Worm (Caenorhabditis elegans): ENCODE results near the gene Y26G10.1.
A peak's percentile ranks its signal among the peaks of the same experiment; 100 is the strongest.

Y26G10.1 gene

DNA sequence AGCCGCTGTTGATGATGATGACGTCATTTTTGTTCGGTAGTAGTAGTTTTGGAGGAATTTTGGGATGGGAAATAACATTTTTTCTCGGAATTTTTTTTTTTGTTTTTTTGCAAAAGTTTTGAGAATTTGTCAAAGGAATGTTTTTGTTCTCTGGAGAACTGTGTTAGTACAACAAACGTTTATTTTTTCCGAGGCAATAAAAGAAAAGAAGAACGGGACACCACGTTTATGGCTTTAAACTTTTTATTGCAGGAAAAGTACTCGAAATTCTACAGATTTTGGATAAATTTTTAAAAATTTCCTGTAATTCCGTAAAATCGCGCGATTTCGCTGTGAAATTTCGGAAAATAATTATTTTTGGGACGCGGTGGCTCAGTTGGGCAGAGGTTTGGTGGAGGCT, 4.8 kb downstream of the Y26G10.1 start, which contains the start of gene F59A1.13:
TSS of gene F59A1.13 (minus strand) at position 101 of the 400 bp plus-strand sequence.
- TF ChIP-seq zip-8 (tag; optimal IDR thresholded peaks at IDR 0.05): peak; percentile 24
- no peak for TF ChIP-seq lin-32 (GFP tag; optimal IDR thresholded peaks at IDR 0.05)

DNA sequence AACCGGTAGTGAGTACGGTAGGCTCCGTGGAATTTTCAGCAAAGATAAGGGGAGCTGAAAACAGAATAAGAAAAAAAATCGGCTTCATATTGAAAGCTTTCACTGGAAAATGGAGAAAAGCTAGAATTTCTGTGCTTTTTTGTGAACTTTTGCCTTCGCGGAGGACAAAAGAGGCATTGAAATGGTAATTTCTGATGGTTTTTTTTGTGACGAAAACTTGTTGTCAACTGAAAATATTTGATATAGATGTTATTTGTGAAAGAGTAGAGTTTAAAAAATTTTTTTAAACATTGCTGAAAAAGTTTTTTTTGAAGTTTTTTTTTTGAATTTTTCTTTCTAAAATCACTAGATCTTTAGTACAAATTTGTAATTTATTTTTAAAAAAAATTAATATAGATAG, 8.8 kb downstream of the Y26G10.1 start, which contains the start of gene F59A1.18:
TSS of gene F59A1.18 (minus strand) at position 101 of the 400 bp plus-strand sequence.
- TF ChIP-seq nhr-2 (tag; optimal IDR thresholded peaks at IDR 0.05): no peak
- no peak for TF ChIP-seq pha-4 (tag; optimal IDR thresholded peaks at IDR 0.05)
- TF ChIP-seq elt-1 (tag; optimal IDR thresholded peaks at IDR 0.05; ENCODE audit: borderline replicate concordance, insufficient read depth): no peak
- no peak for TF ChIP-seq sem-2 (GFP tag; optimal IDR thresholded peaks at IDR 0.05)
- TF ChIP-seq nhr-76 (tag; optimal IDR thresholded peaks at IDR 0.05): no peak
- TF ChIP-seq blmp-1 (tag; optimal IDR thresholded peaks at IDR 0.05): no peak
- TF ChIP-seq lin-32 (GFP tag; optimal IDR thresholded peaks at IDR 0.05): no peak
- no peak for TF ChIP-seq ztf-11 (tag; optimal IDR thresholded peaks at IDR 0.05)
- TF ChIP-seq cnd-1 (tag; optimal IDR thresholded peaks at IDR 0.05): no peak
- TF ChIP-seq zip-8 (tag; optimal IDR thresholded peaks at IDR 0.05): no peak
- TF ChIP-seq ces-1 (GFP tag; optimal IDR thresholded peaks at IDR 0.05): no peak
- no peak for TF ChIP-seq flh-1 (GFP tag; optimal IDR thresholded peaks at IDR 0.05)
- TF ChIP-seq mab-5 (tag; optimal IDR thresholded peaks at IDR 0.05): no peak
- TF ChIP-seq drap-1 (GFP tag; optimal IDR thresholded peaks at IDR 0.05): no peak

DNA sequence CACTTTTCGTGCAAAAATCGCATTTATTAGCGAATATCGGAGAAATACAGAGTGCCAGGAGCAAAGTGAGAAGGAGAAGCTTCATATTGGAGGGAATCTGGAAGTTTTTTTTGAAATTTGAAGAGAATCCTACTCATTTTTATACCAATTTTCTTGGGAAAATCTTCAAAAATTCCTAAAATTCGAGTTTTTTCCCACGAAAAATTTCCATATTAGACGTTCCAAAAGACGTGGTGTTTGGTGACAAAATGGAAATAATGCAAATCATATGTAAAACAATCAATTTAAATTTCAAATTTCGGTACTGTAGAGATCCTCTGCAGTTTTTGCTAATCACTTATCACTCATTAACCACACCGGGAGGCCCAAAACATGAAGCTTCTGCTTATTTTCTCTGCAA, 10.8 kb downstream of the Y26G10.1 start, which contains the start of the genes F59A1.16 and F59A1.6:
TSS of gene F59A1.16 (minus strand) at position 101 of the 400 bp plus-strand sequence.
TSS of gene F59A1.6 (plus strand) at position 285 of the 400 bp plus-strand sequence.
- TF ChIP-seq zip-8 (tag; optimal IDR thresholded peaks at IDR 0.05): no peak
- no peak for TF ChIP-seq bed-3 (GFP tag; optimal IDR thresholded peaks at IDR 0.05)
- no peak for TF ChIP-seq ztf-11 (tag; optimal IDR thresholded peaks at IDR 0.05)
- TF ChIP-seq unc-62 (GFP tag; optimal IDR thresholded peaks at IDR 0.05): no peak
- no peak for TF ChIP-seq lin-13 (tag; optimal IDR thresholded peaks at IDR 0.05)
- TF ChIP-seq ham-2 (GFP tag; optimal IDR thresholded peaks at IDR 0.05): no peak
- TF ChIP-seq ceh-39 (tag; optimal IDR thresholded peaks at IDR 0.05): no peak
- TF ChIP-seq mls-2 (tag; optimal IDR thresholded peaks at IDR 0.05): no peak
- no peak for TF ChIP-seq drap-1 (GFP tag; optimal IDR thresholded peaks at IDR 0.05)
- TF ChIP-seq ces-1 (GFP tag; optimal IDR thresholded peaks at IDR 0.05): no peak
- TF ChIP-seq ceh-83 (GFP tag; optimal IDR thresholded peaks at IDR 0.05): no peak
- TF ChIP-seq mep-1 (tag; optimal IDR thresholded peaks at IDR 0.05): no peak
- no peak for TF ChIP-seq flh-1 (GFP tag; optimal IDR thresholded peaks at IDR 0.05)
- no peak for TF ChIP-seq blmp-1 (tag; optimal IDR thresholded peaks at IDR 0.05)
- no peak for TF ChIP-seq lsy-2 (tag; optimal IDR thresholded peaks at IDR 0.05)
- no peak for TF ChIP-seq nhr-12 (tag; optimal IDR thresholded peaks at IDR 0.05)
- no peak for TF ChIP-seq mab-5 (tag; optimal IDR thresholded peaks at IDR 0.05)
- TF ChIP-seq snpc-4 (tag; optimal IDR thresholded peaks at IDR 0.05): no peak
- no peak for TF ChIP-seq nhr-2 (tag; optimal IDR thresholded peaks at IDR 0.05)

ce11 chrV:17683763-17684162, 11.9 kb downstream of the Y26G10.1 start, which contains the start of gene F59A1.15:
Gene F59A1.15 (minus strand): TSS chrV:17683863.
- TF ChIP-seq M03D4.4 (tag; optimal IDR thresholded peaks at IDR 0.05): no peak
- TF ChIP-seq ztf-11 (tag; optimal IDR thresholded peaks at IDR 0.05): no peak
- TF ChIP-seq nhr-76 (tag; optimal IDR thresholded peaks at IDR 0.05): no peak
- TF ChIP-seq elt-3 (tag; optimal IDR thresholded peaks at IDR 0.05): no peak
- TF ChIP-seq mab-5 (tag; optimal IDR thresholded peaks at IDR 0.05): no peak
- TF ChIP-seq mep-1 (tag; optimal IDR thresholded peaks at IDR 0.05): no peak

DNA sequence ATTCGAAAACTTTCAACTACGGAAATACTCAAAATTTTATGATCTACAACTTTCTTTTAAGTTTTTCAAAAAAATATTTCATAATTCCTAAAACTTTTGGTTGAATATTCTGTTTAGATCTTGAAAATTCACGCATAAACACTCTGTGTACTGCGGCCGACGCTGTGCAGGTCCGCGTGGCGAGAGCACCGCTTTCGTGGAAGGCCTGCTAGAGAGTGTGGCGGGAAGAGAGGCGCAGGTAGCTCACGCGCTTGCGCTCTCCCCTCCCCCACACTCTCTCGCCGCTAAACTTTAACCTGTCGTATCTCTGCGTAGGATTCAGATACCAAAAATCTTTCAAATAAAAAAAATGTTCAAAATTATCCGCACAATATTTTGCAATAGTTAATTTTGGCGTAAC, 12.4 kb downstream of the Y26G10.1 start:
- no peak for TF ChIP-seq flh-1 (GFP tag; optimal IDR thresholded peaks at IDR 0.05)
- no peak for TF ChIP-seq ztf-11 (tag; optimal IDR thresholded peaks at IDR 0.05)
- no peak for TF ChIP-seq sem-2 (GFP tag; optimal IDR thresholded peaks at IDR 0.05)
- no peak for TF ChIP-seq ham-2 (GFP tag; optimal IDR thresholded peaks at IDR 0.05)
- TF ChIP-seq tbx-8 (GFP tag; optimal IDR thresholded peaks at IDR 0.05): no peak

ce11 chrV:17676553-17676952, 19.1 kb downstream of the Y26G10.1 start, which contains the start of gene str-92:
Gene str-92 (minus strand): TSS chrV:17676653.
- TF ChIP-seq sptf-1 (tag; optimal IDR thresholded peaks at IDR 0.05) (no peak), hlh-1 (tag; optimal IDR thresholded peaks at IDR 0.05) (no peak), flh-1 (GFP tag; optimal IDR thresholded peaks at IDR 0.05) (no peak), nhr-2 (tag; optimal IDR thresholded peaks at IDR 0.05) (no peak), nhr-237 (tag; optimal IDR thresholded peaks at IDR 0.05) (no peak), tbx-8 (GFP tag; optimal IDR thresholded peaks at IDR 0.05) (no peak), mab-5 (tag; optimal IDR thresholded peaks at IDR 0.05) (no peak)
